Fruit fly (Drosophila melanogaster): ENCODE measurements around the gene POLDIP2.

- no peak for TF ChIP-seq GATAd (GFP tag; optimal IDR thresholded peaks at IDR 0.05)
- no peak for TF ChIP-seq dmrt93B (GFP tag; optimal IDR thresholded peaks at IDR 0.05)
These were observed 3.1 kb upstream of the POLDIP2 start, which contains the start of gene PEK for dm6 chr3R:5464481-5464880.
